Worm (Caenorhabditis elegans) whole organism, mixed stage, embryonic: ENCODE data around the gene ins-22.

Experiments
- flh-1 ChIP-seq: fragments of 200-800 bp; sonication (Bioruptor generic); optimal IDR thresholded peaks from 2 replicates; lab custom pipeline; 2018; ENCODE audit warnings: mild to moderate bottlenecking, missing genetic modification characterization, moderate library complexity, missing compliant biosample characterization
- lin-13 ChIP-seq: fragments of 150-350 bp; optimal IDR thresholded peaks from 2 replicates; lab custom pipeline; 2014; ENCODE audit warnings: missing biosample characterization, missing genetic modification characterization
- ztf-11 ChIP-seq: fragments of 150-350 bp; optimal IDR thresholded peaks from 2 replicates; lab custom pipeline; 2014; ENCODE audit warnings: missing biosample characterization, missing genetic modification characterization

ce11 chrIII:10004213-10004612, 21.9 kb upstream of the ins-22 start, which contains the start of gene C05B5.11:
- TF ChIP-seq flh-1 (GFP tag; lab: Kevin White, UChicago) (no peak), lin-13 (tag; lab: Kevin White, UChicago) (no peak), ztf-11 (tag; lab: Kevin White, UChicago) (no peak)
